Worm (Caenorhabditis elegans) whole organism, L3 larva: ENCODE measurements around the gene Y57G11C.43.

Experiments
- R02D3.7 ChIP-seq: fragments of 150-350 bp; optimal IDR thresholded peaks from 2 replicates; lab custom pipeline; 2014; ENCODE audit warnings: missing biosample characterization, missing genetic modification characterization
- fkh-10 ChIP-seq: sonication (generic microtip); optimal IDR thresholded peaks from 2 replicates; lab custom pipeline; 2017; ENCODE audit warnings: missing biosample characterization, missing genetic modification reagents, missing genetic modification characterization
- jun-1 ChIP-seq: fragments of 150-350 bp; optimal IDR thresholded peaks from 2 replicates; lab custom pipeline; 2014; ENCODE audit warnings: missing biosample characterization, missing genetic modification reagents, missing genetic modification characterization
- nhr-237 ChIP-seq: fragments of 150-350 bp; optimal IDR thresholded peaks from 2 replicates; lab custom pipeline; 2014; ENCODE audit warnings: missing biosample characterization, missing genetic modification characterization
- sea-2 ChIP-seq: fragments of 150-350 bp; sonication (generic microtip); optimal IDR thresholded peaks from 4 replicates; lab custom pipeline; 2014; ENCODE audit warnings: missing biosample characterization, missing genetic modification reagents, missing genetic modification characterization

- TF ChIP-seq fkh-10 (GFP tag; lab: Kevin White, UChicago) (no peak), R02D3.7 (tag; lab: Kevin White, UChicago) (no peak), nhr-237 (tag; lab: Kevin White, UChicago) (no peak), jun-1 (tag; lab: Kevin White, UChicago) (no peak), sea-2 (GFP tag; lab: Kevin White, UChicago) (no peak)
Observed at ce11 chrIV:14765336-14765735, 3.9 kb upstream of the Y57G11C.43 start, which contains the start of gene Y57G11C.5.
